Worm (Caenorhabditis elegans) whole organism, late embryonic: ENCODE results near the gene ldb-1.

Experiments used
- C08G9.2 ChIP-seq: sonication (generic microtip); optimal IDR thresholded peaks from 2 replicates; lab custom pipeline; 2016; ENCODE audit warnings: mild to moderate bottlenecking, missing genetic modification characterization, moderate library complexity, missing compliant biosample characterization
- C38D4.7 ChIP-seq: fragments of 200-800 bp; sonication (Bioruptor generic); optimal IDR thresholded peaks from 2 replicates; lab custom pipeline; 2018; ENCODE audit warnings: mild to moderate bottlenecking, missing genetic modification characterization, moderate library complexity, missing compliant biosample characterization
- K09A11.1 ChIP-seq: sonication (generic microtip); optimal IDR thresholded peaks from 2 replicates; lab custom pipeline; 2017; ENCODE audit warnings: antibody characterized with exemption, mild to moderate bottlenecking, missing genetic modification characterization, missing compliant biosample characterization; ENCODE audit not compliant: insufficient read depth
- T23F11.4 ChIP-seq: fragments of 200-800 bp; sonication (Bioruptor generic); optimal IDR thresholded peaks from 2 replicates; lab custom pipeline; 2018; ENCODE audit warnings: mild to moderate bottlenecking, missing genetic modification characterization, missing compliant biosample characterization
- Y22D7AL.16 ChIP-seq: sonication (generic microtip); optimal IDR thresholded peaks from 2 replicates; lab custom pipeline; 2016; ENCODE audit warnings: missing genetic modification characterization, missing compliant biosample characterization
- ahr-1 ChIP-seq: sonication (generic microtip); optimal IDR thresholded peaks from 2 replicates; lab custom pipeline; 2016; ENCODE audit warnings: missing genetic modification characterization, missing compliant biosample characterization
- ceh-14 ChIP-seq: sonication (generic microtip); optimal IDR thresholded peaks from 2 replicates; lab custom pipeline; 2016; ENCODE audit warnings: missing genotype, missing genetic modification characterization, missing compliant biosample characterization
- ceh-2 ChIP-seq: sonication (generic microtip); optimal IDR thresholded peaks from 2 replicates; lab custom pipeline; 2016; ENCODE audit warnings: missing genotype, missing genetic modification characterization, missing compliant biosample characterization
- ceh-30 ChIP-seq: fragments of 150-350 bp; optimal IDR thresholded peaks from 2 replicates; lab custom pipeline; 2014; ENCODE audit warnings: missing biosample characterization, missing genetic modification characterization
- ceh-6 ChIP-seq: fragments of 200-800 bp; sonication (Bioruptor generic); optimal IDR thresholded peaks from 2 replicates; lab custom pipeline; 2018; ENCODE audit warnings: mild to moderate bottlenecking, missing genetic modification characterization, missing compliant biosample characterization
- dmd-4 ChIP-seq: sonication (generic microtip); optimal IDR thresholded peaks from 2 replicates; lab custom pipeline; 2016; ENCODE audit warnings: borderline replicate concordance, missing genetic modification characterization, missing compliant biosample characterization
- elt-2 ChIP-seq: sonication (generic microtip); optimal IDR thresholded peaks from 2 replicates; lab custom pipeline; 2016; ENCODE audit warnings: missing genetic modification reagents, missing genetic modification characterization, missing compliant biosample characterization
- fax-1 ChIP-seq: sonication (generic microtip); optimal IDR thresholded peaks from 2 replicates; lab custom pipeline; 2016; ENCODE audit warnings: missing genotype, missing genetic modification characterization, missing compliant biosample characterization
- gmeb-2 ChIP-seq: sonication (generic microtip); optimal IDR thresholded peaks from 2 replicates; lab custom pipeline; 2016; ENCODE audit warnings: missing genetic modification characterization, inconsistent platforms, missing compliant biosample characterization
- hlh-13 ChIP-seq: fragments of 200-800 bp; sonication (Bioruptor generic); optimal IDR thresholded peaks from 2 replicates; lab custom pipeline; 2018; ENCODE audit warnings: mild to moderate bottlenecking, missing genetic modification characterization, missing compliant biosample characterization
- hlh-30 ChIP-seq: sonication (generic microtip); optimal IDR thresholded peaks from 2 replicates; lab custom pipeline; 2017; ENCODE audit warnings: antibody characterized with exemption, missing genetic modification characterization, missing compliant biosample characterization; ENCODE audit not compliant: insufficient read depth
- hlh-6 ChIP-seq: sonication (generic microtip); optimal IDR thresholded peaks from 2 replicates; lab custom pipeline; 2016; ENCODE audit warnings: missing genotype, missing genetic modification characterization, missing compliant biosample characterization
- lin-11 ChIP-seq: fragments of 200-800 bp; sonication (Bioruptor generic); optimal IDR thresholded peaks from 2 replicates; lab custom pipeline; 2018; ENCODE audit warnings: mild to moderate bottlenecking, missing genetic modification characterization, missing compliant biosample characterization
- madf-2 ChIP-seq: sonication (generic microtip); optimal IDR thresholded peaks from 2 replicates; lab custom pipeline; 2017; ENCODE audit warnings: missing genetic modification characterization, missing compliant biosample characterization
- nfya-1 ChIP-seq: sonication (generic microtip); optimal IDR thresholded peaks from 2 replicates; lab custom pipeline; 2017; ENCODE audit warnings: missing genetic modification characterization, mild to moderate bottlenecking, missing compliant biosample characterization, antibody characterized with exemption, moderate library complexity
- nhr-11 ChIP-seq: fragments of 150-350 bp; optimal IDR thresholded peaks from 2 replicates; lab custom pipeline; 2014; ENCODE audit warnings: missing biosample characterization, missing genetic modification characterization
- odd-2 ChIP-seq: sonication (generic microtip); optimal IDR thresholded peaks from 2 replicates; lab custom pipeline; 2017; ENCODE audit warnings: antibody characterized with exemption, mild to moderate bottlenecking, missing genetic modification characterization, missing compliant biosample characterization
- pag-3 ChIP-seq: sonication (generic microtip); optimal IDR thresholded peaks from 2 replicates; lab custom pipeline; 2016; ENCODE audit warnings: missing compliant biosample characterization, missing genetic modification characterization, borderline replicate concordance
- pat-9 ChIP-seq: fragments of 200-800 bp; sonication (Bioruptor generic); optimal IDR thresholded peaks from 2 replicates; lab custom pipeline; 2018; ENCODE audit warnings: mild to moderate bottlenecking, missing genetic modification characterization, moderate library complexity, missing compliant biosample characterization
- pax-1 ChIP-seq: fragments of 150-350 bp; optimal IDR thresholded peaks from 2 replicates; lab custom pipeline; 2014; ENCODE audit warnings: missing biosample characterization, missing genetic modification characterization
- pha-2 ChIP-seq: sonication (generic microtip); optimal IDR thresholded peaks from 2 replicates; lab custom pipeline; 2017; ENCODE audit warnings: mild to moderate bottlenecking, missing genetic modification characterization, missing compliant biosample characterization
- pqm-1 ChIP-seq: sonication (generic microtip); optimal IDR thresholded peaks from 2 replicates; lab custom pipeline; 2016; ENCODE audit warnings: missing genetic modification characterization, missing compliant biosample characterization
- ref-2 ChIP-seq: sonication (generic microtip); optimal IDR thresholded peaks from 2 replicates; lab custom pipeline; 2016; ENCODE audit warnings: missing genetic modification characterization, missing compliant biosample characterization
- sdc-2 ChIP-seq: sonication (generic microtip); optimal IDR thresholded peaks from 2 replicates; lab custom pipeline; 2016; ENCODE audit warnings: missing genotype, missing genetic modification characterization, missing compliant biosample characterization
- sox-2 ChIP-seq: fragments of 200-800 bp; sonication (Bioruptor generic); IDR thresholded peaks from 2 replicates; pipeline ENCODE4 v1.3.6; 2022; ENCODE audit warnings: missing genetic modification reagents, missing genetic modification characterization, missing compliant biosample characterization
- sox-4 ChIP-seq: sonication (generic microtip); optimal IDR thresholded peaks from 2 replicates; lab custom pipeline; 2017; ENCODE audit warnings: mild to moderate bottlenecking, missing genetic modification characterization, inconsistent platforms, missing compliant biosample characterization
- syd-9 ChIP-seq: sonication (generic microtip); optimal IDR thresholded peaks from 2 replicates; lab custom pipeline; 2016; ENCODE audit warnings: mild to moderate bottlenecking, missing genetic modification characterization, moderate library complexity, missing compliant biosample characterization
- tbx-2 ChIP-seq: sonication (generic microtip); optimal IDR thresholded peaks from 2 replicates; lab custom pipeline; 2016; ENCODE audit warnings: missing genetic modification characterization, missing compliant biosample characterization
- ttx-3 ChIP-seq: sonication (generic microtip); optimal IDR thresholded peaks from 2 replicates; lab custom pipeline; 2016; ENCODE audit warnings: missing genetic modification reagents, missing genetic modification characterization, missing compliant biosample characterization
- unc-3 ChIP-seq, 2 experiments: fragments of 200-800 bp in 1 of 2; sonication (Bioruptor generic) in 1 of 2; sonication (generic microtip) in 1 of 2; conservative IDR thresholded peaks in 1 of 2; optimal IDR thresholded peaks in 1 of 2; 2 replicates each; pipeline versions ENCODE4 v1.3.6 to Lab custom; 2016 to 2022; ENCODE audit warnings: missing compliant biosample characterization in 2 of 2, missing genetic modification characterization in 2 of 2, missing genetic modification reagents in 1 of 2

Gene ldb-1

DNA sequence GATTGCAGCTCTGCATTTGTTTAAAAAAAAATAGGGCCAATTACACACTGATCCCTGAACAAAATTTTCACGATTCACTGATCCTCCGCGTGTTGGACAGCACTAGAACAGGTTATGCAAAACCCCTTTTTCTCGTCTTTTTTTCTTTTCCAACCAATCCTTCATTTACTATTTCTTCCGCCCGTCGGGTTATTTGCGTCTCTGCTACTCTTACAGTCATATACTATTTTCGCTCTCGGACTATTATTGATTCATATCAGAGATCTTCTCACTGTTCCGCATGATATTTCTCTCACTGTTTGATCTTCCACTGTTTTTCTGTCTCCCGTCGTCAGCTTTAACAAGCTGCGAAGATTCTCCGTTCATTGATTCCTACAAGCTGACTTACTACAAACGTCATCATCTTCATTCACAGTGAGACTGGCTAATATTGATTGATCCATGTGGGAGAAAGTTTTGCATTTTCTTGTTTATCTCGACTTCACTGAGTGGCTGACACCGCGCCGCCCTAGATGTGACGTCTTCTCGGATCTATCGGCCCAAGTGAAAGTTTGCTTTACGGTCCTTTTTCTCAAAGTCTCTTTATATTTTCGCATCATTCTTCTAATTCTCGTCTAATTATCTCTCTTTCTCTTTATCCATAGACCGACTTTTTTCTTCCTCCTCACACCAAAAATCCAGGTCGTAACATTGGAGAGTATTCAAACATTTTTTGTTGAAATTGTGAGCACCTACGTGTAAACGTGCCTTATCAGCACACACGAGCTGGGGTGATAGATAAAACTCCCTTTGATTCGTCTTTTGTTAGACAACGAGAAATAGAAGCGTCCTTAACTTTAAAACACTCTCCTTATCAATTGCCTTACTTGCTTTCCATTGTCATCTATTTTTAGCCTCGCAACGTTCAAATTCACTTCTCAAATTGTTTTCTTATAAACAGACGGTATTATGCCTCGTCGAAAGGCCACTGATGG lies 7.7 kb downstream of the ldb-1 start:
- no peak for TF ChIP-seq ceh-2 (tag; lab: Kevin White, UChicago)
- TF ChIP-seq nhr-11 (tag; lab: Kevin White, UChicago), result no peak
- no peak for TF ChIP-seq unc-3 (GFP tag; conservative IDR thresholded peaks at IDR 0.05; lab: Robert Waterston, UW)
- TF ChIP-seq unc-3 (tag; optimal IDR thresholded peaks at IDR 0.05; lab: Kevin White, UChicago), result no peak
- TF ChIP-seq T23F11.4 (GFP tag; lab: Kevin White, UChicago), result no peak
- TF ChIP-seq pax-1 (tag; lab: Kevin White, UChicago), result no peak
- peak; percentile 78 for TF ChIP-seq elt-2 (tag; lab: Kevin White, UChicago)
- no peak for TF ChIP-seq odd-2 (tag; lab: Kevin White, UChicago)
- TF ChIP-seq ttx-3 (tag; lab: Kevin White, UChicago), result no peak
- TF ChIP-seq pat-9 (tag; lab: Kevin White, UChicago), result no peak
- TF ChIP-seq Y22D7AL.16, result no peak
- TF ChIP-seq madf-2 (tag; lab: Kevin White, UChicago), result no peak
- TF ChIP-seq ref-2 (tag; lab: Kevin White, UChicago), result peak; percentile 50
- TF ChIP-seq sdc-2 (tag; lab: Kevin White, UChicago), result no peak
- TF ChIP-seq sox-2, result no peak
- no peak for TF ChIP-seq C38D4.7 (GFP tag; lab: Kevin White, UChicago)
- no peak for TF ChIP-seq fax-1 (tag; lab: Kevin White, UChicago)
- no peak for TF ChIP-seq C08G9.2 (tag; lab: Kevin White, UChicago)
- no peak for TF ChIP-seq syd-9 (tag; lab: Kevin White, UChicago)
- TF ChIP-seq lin-11 (tag; lab: Kevin White, UChicago), result no peak
- no peak for TF ChIP-seq pag-3
- peak; percentile 10 for TF ChIP-seq nfya-1
- TF ChIP-seq hlh-13 (GFP tag; lab: Kevin White, UChicago), result no peak
- TF ChIP-seq ahr-1, result no peak
- TF ChIP-seq tbx-2 (tag; lab: Kevin White, UChicago), result no peak
- no peak for TF ChIP-seq dmd-4 (tag; lab: Kevin White, UChicago)

ce11 chrX:11038221-11038620 lies 9.5 kb downstream of the ldb-1 start:
- TF ChIP-seq gmeb-2 (no peak), sox-4 (tag; lab: Kevin White, UChicago) (no peak), hlh-13 (GFP tag; lab: Kevin White, UChicago) (no peak), K09A11.1 (tag; lab: Kevin White, UChicago) (no peak), C38D4.7 (GFP tag; lab: Kevin White, UChicago) (no peak), ceh-14 (tag; lab: Kevin White, UChicago) (no peak), dmd-4 (tag; lab: Kevin White, UChicago) (no peak), hlh-30 (no peak), hlh-6 (tag; lab: Kevin White, UChicago) (no peak), ceh-30 (tag; lab: Kevin White, UChicago) (no peak)
- TF ChIP-seq, all 69 proteins: peak for 0

DNA sequence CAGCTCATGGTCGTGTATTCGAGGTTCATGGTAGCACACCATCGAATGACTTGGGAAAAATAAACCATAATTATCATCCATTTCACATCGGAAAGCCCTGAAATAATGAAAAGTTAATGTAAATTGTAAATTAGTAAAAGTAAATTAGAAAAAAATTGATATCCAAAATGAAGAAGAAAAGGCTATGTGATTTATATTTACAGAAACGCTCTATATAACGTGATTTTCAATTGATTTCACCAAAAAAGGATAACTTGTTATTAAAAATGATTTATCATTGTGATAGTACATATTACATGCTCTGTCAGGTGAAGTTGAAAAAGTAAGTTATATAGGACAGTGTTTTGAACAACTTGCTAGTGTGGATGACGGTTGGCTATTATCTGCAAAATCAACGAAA lies 14.1 kb downstream of the ldb-1 start, which contains the start of gene C09F12.3:
Gene C09F12.3 (minus strand): TSS at position 101 of the 400 bp plus-strand sequence.
- TF ChIP-seq pha-2 (tag; lab: Kevin White, UChicago), result no peak
- TF ChIP-seq K09A11.1 (tag; lab: Kevin White, UChicago), result no peak
- TF ChIP-seq hlh-6 (tag; lab: Kevin White, UChicago), result no peak
- TF ChIP-seq nfya-1, result no peak
- TF ChIP-seq ceh-6 (GFP tag; lab: Kevin White, UChicago), result no peak
- TF ChIP-seq pat-9 (tag; lab: Kevin White, UChicago), result no peak
- TF ChIP-seq pqm-1 (tag; lab: Kevin White, UChicago), result no peak
